Worm (Caenorhabditis elegans) whole organism, young adult: Measurements from ENCODE around the gene C05D12.2.

Experiments used
- aptf-3 ChIP-seq: fragments of 200-800 bp; sonication (Bioruptor generic); IDR thresholded peaks from 2 replicates; pipeline ENCODE4 v1.3.6; 2022; ENCODE audit warnings: missing genetic modification characterization, missing compliant biosample characterization
- tbp1 ChIP-seq: fragments of 200-800 bp; sonication (Bioruptor generic); optimal IDR thresholded peaks from 2 replicates; lab custom pipeline; 2018; ENCODE audit warnings: mild to moderate bottlenecking, missing genetic modification characterization, missing compliant biosample characterization

DNA sequence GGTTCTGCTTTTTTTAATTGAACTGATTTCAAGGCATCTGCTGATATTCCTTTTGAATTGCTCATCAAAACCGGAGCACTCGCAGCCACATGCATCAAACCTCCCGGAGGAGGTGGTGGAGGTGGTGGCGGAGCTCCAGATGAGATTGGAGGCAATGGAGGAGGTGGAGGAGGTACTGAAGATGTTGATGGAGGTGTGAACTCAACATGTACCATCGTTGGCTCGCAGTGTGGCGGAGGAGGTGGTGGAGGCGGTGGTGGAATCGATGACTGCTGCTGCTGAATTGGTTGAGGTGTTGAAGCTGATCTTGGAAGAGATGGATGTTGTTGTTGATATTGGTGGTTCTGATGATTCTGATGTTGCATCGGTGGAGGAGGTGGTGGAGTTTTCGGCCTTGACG is 31.1 kb upstream of the C05D12.2 start:
- TF ChIP-seq aptf-3 (GFP tag; lab: Robert Waterston, UW) (no peak), tbp1 (GFP tag; lab: Kevin White, UChicago) (no peak)
